Fruit fly (Drosophila melanogaster) S2 (cell line): ENCODE measurements around the gene Cyp4d20.

Experiments used
- CG8478 ChIP-seq: fragments of >200 bp; optimal IDR thresholded peaks from 2 replicates; lab custom pipeline; 2018
- CTCF ChIP-seq, 2 experiments: fragments of >200 bp; optimal IDR thresholded peaks; 2 replicates each; lab custom pipeline; 2018

Cyp4d20 gene

DNA sequence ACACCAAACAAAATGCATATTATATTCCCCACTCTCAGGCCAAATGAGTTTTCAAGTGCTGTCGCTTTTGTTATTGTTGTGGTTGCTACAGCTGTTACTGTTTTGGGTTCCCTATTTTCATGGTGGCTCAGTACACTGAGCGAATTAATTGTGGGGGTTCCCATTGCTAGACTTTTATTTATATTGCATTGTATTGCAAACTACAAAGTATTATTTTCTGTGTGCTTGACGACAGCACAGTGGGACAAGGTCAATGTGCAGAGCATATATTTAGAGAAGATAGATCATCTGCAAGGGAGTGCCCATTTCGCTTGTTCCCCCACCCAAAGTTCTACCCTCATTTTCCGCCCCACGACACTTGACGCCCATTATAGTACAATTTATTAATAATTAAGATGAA is 8.2 kb upstream of the Cyp4d20 start:
- no peak for TF ChIP-seq CTCF (optimal IDR thresholded peaks at IDR 0.05; lab: Kevin White, UChicago)

DNA sequence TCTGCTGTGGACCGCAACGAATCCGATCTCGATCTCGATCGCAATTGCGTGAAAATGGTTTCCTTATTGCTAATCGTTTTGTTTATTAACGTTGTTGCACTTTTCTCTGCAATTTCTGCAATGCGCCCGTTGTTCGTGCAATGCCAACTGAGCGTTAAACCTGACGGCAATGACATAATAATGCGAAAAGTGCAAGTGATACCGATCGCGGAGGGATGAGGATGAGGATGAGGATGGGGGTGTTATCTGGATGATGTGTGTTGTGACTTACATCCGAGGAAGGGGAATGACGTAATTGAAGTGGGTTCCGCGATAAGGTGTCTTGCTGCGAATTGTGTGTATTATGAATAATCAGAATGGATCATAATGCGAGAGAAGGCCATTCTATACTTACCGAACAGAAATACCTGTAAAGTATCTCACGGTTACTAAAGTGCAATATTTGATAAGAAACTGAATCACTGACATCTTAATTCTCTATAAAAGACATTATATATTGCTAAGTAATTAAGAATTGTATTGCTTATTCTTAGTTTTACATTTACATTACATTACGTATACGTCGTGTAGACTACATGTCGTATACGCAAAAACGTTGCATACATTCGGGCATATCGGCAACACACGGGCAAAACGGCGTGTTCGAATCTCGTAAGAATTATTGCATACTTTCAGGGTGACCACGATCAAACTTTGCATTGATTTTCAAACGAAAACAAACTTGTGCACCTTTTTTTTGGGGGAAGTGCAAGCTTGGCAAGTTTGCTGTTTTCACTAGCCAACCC is 7.3 kb upstream of the Cyp4d20 start:
- TF ChIP-seq CTCF (optimal IDR thresholded peaks at IDR 0.05; lab: Kevin White, UChicago) (peak; percentile 58 to 70), CG8478 (no peak)

DNA sequence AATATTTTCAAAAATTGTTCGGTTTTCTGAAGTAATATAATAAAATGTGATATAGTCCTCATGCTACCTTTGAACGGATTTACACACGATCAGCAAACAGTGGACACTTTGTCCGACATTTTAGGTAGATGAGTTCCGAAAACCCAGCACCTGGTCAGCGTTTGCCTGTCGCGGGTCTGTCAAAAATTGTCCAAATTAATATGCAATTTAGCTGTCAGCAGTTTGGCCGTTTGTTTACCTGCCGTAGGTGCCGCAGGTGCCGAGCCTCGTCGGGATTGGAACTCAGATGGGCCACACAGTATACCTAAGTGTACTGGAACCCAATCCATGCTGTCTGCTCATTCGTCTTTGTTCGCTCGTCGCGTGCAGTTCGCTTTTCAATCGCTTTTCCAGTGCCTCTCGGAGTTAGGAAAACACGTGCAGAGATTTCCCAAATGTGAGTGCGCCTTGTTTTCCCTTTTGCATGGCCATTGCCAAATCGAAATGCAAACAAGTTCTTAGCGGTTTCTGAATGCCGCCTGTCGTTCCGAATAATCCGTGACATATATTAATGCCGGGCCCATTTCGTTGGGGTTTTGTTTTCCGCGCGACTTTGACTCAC is 4.8 kb upstream of the Cyp4d20 start:
- TF ChIP-seq CG8478 (no peak), CTCF (optimal IDR thresholded peaks at IDR 0.05; lab: Kevin White, UChicago) (no peak)

DNA sequence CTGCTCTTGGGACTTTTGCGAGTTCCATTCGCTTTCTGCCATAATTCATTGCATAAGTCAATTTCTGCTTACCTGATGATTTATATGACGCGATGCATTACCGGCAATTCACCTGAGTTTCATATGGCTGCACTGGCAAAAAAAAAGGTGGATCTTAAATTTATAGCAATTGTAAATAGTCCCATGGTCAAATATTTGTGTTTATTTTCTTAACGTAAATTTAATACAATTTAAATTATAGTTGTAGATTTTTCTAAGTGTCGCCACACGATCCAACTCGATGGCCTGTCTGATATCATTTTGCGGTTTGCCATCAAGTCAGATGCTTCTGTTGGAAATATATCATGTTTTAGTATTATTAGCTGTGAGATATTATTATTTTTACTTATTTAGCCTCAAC is 3.2 kb upstream of the Cyp4d20 start:
- TF ChIP-seq CG8478: no peak
- no peak for TF ChIP-seq CTCF (optimal IDR thresholded peaks at IDR 0.05; lab: Kevin White, UChicago)

DNA sequence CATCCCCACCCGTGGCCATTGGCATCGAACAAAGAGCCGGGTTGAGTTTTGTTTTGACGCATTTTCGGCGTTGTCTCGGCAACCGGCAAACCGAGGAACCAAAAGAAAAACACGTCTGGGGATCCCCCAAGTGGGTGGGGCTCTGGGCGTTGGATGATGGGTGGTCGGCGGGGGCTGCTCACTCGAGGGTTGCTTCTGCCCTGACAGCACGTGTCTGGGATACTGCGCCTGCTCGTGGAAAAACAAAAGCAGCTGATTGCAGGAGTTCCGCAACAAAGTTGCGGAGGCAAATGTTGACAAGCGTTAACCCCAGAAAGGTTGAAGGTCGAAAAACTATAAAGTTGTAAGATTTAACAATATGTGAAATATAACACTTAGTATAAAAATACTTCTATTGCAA is 2.2 kb upstream of the Cyp4d20 start:
- TF ChIP-seq CTCF (optimal IDR thresholded peaks at IDR 0.05; lab: Kevin White, UChicago) (no peak), CG8478 (no peak)

DNA sequence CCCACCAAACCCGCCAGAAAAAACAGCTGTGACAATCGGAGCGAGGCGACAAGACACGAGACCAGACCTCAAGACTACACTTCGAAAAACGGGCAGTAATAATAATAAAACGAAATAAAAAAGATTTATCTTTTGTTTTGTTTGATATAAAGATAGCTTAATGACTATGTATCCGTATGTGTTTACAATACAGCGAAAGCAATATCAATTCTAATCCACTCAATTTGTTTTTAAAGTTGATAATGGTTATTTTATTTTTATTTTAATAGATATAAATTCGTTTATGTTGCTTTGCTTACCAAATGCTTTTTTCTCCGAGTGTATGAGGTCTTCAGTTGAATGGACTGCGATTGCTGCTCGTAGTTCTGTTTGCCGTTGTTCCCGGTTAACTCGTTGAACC is 1.0 kb upstream of the Cyp4d20 start:
- TF ChIP-seq CTCF (optimal IDR thresholded peaks at IDR 0.05; lab: Kevin White, UChicago) (no peak), CG8478 (no peak)

DNA sequence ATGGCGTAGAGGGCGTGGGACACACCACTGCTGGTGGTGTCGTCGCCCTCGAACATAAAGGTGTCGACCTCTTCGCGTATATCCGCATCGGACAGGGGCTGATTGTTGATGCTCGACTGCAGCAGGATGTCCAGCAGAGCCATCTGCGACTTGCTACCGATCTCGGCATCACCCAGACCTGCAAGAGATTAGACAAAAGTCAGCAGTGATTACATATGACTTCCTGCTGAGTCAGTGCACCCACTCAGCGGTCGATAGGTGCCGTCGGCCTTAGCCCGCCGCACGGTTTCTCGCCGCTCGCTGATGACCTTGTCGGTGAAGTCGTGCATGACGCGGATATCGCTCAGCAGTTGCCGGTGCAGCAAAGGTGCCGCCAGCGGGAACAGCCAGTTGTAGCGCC is 1.3 kb downstream of the Cyp4d20 start:
- TF ChIP-seq CG8478 (no peak), CTCF (optimal IDR thresholded peaks at IDR 0.05; lab: Kevin White, UChicago) (no peak)

DNA sequence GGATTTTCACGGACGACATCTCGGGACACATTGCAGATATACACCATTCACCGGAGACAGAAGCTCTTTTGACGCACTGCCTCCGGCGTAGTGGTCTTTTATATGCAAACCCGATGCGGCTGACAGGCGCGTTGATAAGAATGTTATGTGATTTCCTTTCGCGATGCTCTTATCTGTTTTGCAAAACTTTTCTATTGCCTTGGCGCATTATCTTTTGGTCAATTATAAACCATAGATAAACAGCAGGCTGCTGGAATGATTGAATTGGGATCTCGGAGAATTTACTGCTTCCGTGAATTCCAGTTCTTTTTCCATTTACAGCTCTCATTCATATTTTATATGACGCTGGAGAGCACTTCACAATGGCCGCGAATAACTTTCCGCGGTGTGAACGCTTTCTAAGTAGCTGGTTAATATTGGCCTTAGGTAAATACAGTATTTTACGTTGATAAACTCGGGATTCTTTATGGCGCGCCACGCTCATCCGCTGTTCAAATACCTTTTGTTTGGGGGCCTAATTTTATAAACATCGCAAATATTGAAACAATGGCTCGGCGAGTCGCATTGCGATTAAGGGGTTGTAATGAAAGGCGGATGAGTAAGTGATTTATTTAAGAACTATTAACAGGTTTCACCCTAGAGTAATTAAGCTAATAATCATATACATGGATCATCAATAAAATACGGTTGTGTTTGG is 2.5 kb downstream of the Cyp4d20 start, which contains the start of gene CG16762:
CG16762 (minus strand) TSS at position 51 of the 697 bp plus-strand sequence.
- TF ChIP-seq CG8478 (no peak), CTCF (optimal IDR thresholded peaks at IDR 0.05; lab: Kevin White, UChicago) (no peak)

DNA sequence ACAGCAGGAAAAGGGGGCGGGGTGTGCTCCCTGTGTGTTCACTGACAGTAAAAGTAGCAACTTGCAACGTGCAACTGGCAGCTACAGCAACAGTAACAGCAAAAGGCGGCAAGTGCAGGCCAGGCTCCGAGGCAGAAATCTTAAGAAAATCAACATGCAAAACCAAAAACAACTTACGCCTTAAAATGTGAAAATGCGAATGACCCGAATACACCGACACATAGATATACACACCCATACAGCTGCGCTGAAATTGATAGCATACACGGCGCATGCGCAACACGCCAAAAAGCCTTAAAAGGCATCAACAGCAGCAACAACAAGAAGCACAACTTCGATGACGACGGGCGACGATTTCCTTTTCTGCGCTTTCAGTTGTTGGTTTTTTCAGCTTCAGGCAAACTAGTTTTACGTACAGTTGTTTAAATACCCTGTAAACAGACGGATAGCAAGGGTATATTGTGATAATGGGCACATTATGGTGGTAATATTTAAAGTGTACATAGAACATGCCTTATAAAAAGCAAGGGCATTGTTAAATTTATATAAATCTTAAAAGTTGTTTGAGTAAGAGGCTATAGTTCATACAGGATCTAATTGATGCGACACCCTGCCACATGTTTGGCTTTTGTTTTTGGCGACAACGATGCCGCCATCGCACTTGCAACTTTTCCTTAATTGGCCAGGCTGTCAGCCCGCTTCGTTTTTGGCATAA is 5.8 kb downstream of the Cyp4d20 start:
- no peak for TF ChIP-seq CTCF (optimal IDR thresholded peaks at IDR 0.05; lab: Kevin White, UChicago)
- no peak for TF ChIP-seq CG8478

DNA sequence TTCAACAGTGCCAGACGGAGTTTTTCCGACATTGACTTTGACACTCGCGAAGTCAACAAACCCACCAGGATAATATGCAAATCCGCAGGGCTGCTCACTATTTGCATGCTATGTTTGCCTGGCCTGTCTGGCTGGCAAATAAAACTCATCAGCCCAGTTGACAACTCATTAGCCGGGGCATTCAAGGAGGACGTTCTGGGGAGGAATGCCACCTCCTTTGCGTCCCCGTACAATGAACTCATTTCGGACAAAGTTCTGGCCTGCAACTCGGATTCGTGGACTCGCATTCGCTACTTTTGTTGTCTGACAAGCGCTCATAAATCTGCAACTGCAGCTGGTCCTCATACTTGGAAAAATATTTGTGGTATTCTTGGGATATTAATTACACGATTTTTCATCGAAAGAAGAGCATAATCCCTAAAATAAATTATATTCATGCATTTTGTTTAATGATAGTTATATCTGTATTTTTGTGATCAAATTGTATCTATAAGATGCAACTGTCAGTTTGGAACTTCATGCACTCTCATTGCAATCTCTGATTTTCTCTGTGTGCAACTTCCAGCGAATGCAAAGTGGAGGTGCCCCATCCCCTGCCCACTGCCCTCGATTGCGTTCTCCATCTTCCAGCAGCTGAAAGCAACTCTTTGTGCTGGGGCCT is 7.4 kb downstream of the Cyp4d20 start:
- TF ChIP-seq CTCF (optimal IDR thresholded peaks at IDR 0.05; lab: Kevin White, UChicago): no peak
- no peak for TF ChIP-seq CG8478

DNA sequence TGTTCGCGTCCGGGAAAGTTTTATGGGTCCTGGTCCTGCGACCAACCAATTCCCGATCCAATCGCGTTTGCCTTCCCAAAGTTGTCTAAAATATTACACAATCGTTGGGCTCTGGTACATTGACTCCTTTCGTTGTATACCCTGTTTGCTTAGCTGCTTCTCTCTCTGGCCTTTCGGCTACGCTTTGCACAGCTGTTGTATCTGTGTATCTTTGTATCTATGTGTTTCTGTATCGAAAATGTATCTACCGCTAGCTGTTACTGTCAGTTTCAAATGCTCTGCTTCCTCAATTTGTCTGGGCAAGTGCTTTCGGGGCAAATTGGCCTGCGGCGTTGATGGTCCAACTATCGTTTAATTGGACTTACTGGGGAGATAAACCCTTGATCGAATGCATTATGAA is 8.6 kb downstream of the Cyp4d20 start:
- no peak for TF ChIP-seq CTCF (optimal IDR thresholded peaks at IDR 0.05; lab: Kevin White, UChicago)
- no peak for TF ChIP-seq CG8478

DNA sequence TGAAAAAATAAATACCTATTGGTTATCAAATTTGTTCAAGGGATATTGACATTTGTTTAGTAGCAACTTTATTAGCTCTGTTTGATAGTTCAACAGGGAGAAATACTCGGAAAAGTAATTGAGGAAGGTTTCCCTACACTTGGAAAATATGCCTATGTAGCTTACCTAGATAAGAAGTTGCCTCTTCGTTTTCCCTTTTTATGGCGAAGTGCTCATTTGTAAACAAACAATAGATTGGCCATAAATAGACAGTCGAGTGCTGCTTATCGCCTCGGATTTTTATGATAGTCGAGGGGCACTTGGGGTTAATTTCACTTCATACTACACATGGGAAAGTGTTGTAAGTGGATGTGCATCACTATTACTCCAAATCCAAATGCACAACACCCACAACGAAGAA is 9.7 kb downstream of the Cyp4d20 start:
- no peak for TF ChIP-seq CG8478
- no peak for TF ChIP-seq CTCF (optimal IDR thresholded peaks at IDR 0.05; lab: Kevin White, UChicago)

DNA sequence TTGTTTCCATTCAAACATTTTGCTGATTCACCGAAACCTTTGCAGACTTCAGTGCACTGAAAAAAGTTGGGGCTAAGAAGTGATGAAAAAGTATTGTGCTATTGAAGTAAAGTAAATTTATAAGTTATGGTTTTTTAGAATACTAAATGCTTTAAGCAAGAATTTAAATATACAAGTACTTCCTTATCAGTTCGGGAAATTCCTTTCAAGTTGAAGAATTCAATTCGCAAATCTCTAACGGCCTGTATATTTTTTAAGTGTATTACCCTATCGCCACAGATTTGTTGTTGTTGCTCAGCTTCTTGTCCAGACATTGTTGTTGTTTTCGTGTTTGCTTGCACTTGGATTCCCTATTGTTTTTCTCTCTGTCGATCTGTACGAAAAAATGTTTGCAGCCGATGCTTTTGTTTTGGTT is 10.8 kb downstream of the Cyp4d20 start:
- TF ChIP-seq CTCF (optimal IDR thresholded peaks at IDR 0.05; lab: Kevin White, UChicago): no peak
- no peak for TF ChIP-seq CG8478

DNA sequence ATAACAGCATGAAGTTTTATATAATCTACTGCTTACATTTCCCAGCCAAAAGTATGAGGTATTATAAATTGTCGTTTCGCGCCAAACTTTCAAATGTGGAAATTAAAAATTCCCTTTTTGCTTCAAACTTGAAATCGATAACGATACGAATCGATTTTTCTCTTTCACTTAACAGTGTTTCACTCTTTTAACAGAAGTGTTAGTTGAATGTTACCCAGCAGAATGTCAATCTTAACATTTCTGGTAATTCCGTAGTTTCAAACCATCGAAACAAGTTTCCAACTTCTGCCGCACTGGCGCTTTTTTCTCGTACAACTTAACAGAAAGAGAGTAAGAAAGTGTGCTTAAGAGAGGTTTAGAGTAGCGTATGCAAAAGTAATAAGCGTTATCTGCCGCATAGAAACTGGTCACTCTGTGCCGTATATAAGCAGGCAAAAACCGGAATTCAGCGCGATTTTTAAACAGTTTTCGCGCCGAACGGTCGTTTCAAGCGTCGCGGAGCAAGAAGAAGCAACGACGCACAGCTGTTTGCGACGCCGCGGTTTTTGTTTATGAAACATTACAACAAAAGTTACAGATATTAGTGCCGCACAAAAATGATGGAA is 11.7 kb downstream of the Cyp4d20 start:
- TF ChIP-seq CG8478 (no peak), CTCF (optimal IDR thresholded peaks at IDR 0.05; lab: Kevin White, UChicago) (peak; percentile 99)

DNA sequence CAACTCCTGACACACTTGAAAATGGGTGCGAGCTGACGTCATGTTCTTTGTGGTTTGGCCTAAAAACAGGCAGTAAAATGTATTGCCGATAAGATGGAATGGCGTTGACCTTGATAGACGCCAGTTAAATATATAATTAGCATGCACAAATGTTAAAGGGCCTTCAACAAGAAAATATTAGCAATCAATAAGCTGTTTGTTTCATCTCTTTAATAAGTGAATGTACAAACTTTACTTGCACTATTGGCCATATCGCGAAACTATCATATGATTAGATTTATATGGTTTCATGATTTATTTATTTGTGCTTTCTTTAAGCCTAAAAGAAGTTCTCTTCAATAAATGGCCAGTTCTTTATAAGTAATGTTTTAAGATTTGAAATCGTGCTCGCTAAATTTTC is 16.2 kb downstream of the Cyp4d20 start:
- TF ChIP-seq CTCF (optimal IDR thresholded peaks at IDR 0.05; lab: Kevin White, UChicago) (no peak), CG8478 (no peak)
